Fruit fly (Drosophila melanogaster) whole organism, wandering third instar larva: Measurements from ENCODE around the gene CG14985.

ENCODE experiments used
- CG9705 ChIP-seq: fragments of 200-800 bp; sonication (Bioruptor generic); optimal IDR thresholded peaks from 2 replicates; lab custom pipeline; 2018; ENCODE audit warnings: missing biosample characterization, mild to moderate bottlenecking, missing genetic modification characterization
- CrebA ChIP-seq: fragments of 200-800 bp; sonication (Bioruptor generic); optimal IDR thresholded peaks from 2 replicates; lab custom pipeline; 2016; ENCODE audit warnings: missing biosample characterization, mild to moderate bottlenecking, missing genetic modification characterization, borderline replicate concordance
- br ChIP-seq: fragments of 200-800 bp; sonication (Bioruptor generic); optimal IDR thresholded peaks from 2 replicates; lab custom pipeline; 2016; ENCODE audit warnings: missing biosample characterization, missing genetic modification characterization
- dl ChIP-seq, 2 experiments: fragments of 175-275, 200-275 bp in 1 of 2; fragments of 200-275 bp in 1 of 2; sonication (Bioruptor generic); optimal IDR thresholded peaks; lab custom pipeline; 2018; ENCODE audit warnings: mild to moderate bottlenecking in 2 of 2, missing biosample characterization in 2 of 2, missing genetic modification characterization in 2 of 2, moderate library complexity in 2 of 2; ENCODE audit not compliant: partially characterized antibody in 2 of 2, insufficient read depth in 1 of 2
- ey ChIP-seq: fragments of 200-800 bp; sonication (Bioruptor generic); optimal IDR thresholded peaks from 2 replicates; lab custom pipeline; 2016; ENCODE audit warnings: missing biosample characterization, missing genetic modification characterization
- fru ChIP-seq: fragments of 200-800 bp; sonication (Bioruptor generic); optimal IDR thresholded peaks from 3 replicates; lab custom pipeline; 2016; ENCODE audit warnings: missing biosample characterization, mild to moderate bottlenecking, missing genetic modification characterization
- h ChIP-seq: fragments of 200-800 bp; sonication (Bioruptor generic); optimal IDR thresholded peaks from 3 replicates; lab custom pipeline; 2016; ENCODE audit warnings: missing biosample characterization, mild to moderate bottlenecking, missing genetic modification characterization
- lola ChIP-seq: fragments of >200 bp; optimal IDR thresholded peaks from 2 replicates; lab custom pipeline; 2017; ENCODE audit warnings: missing biosample characterization, missing genetic modification characterization
- pan ChIP-seq: fragments of >200 bp; optimal IDR thresholded peaks from 2 replicates; lab custom pipeline; 2017
- psq ChIP-seq: fragments of 200-800 bp; sonication (Bioruptor generic); optimal IDR thresholded peaks from 3 replicates; lab custom pipeline; 2017; ENCODE audit warnings: missing biosample characterization, mild to moderate bottlenecking, missing genetic modification characterization, moderate library complexity
- sv ChIP-seq: fragments of 200-800 bp; sonication (Bioruptor generic); optimal IDR thresholded peaks from 3 replicates; lab custom pipeline; 2016; ENCODE audit warnings: missing biosample characterization, missing genetic modification characterization
- tai ChIP-seq: sonication (Bioruptor generic); optimal IDR thresholded peaks from 2 replicates; lab custom pipeline; 2016; ENCODE audit warnings: missing biosample characterization, missing genetic modification characterization

dm6 chr3L:4010122-4010521, 6.8 kb downstream of the CG14985 start:
- no peak for TF ChIP-seq fru (GFP tag; lab: Kevin White, UChicago)
- no peak for TF ChIP-seq pan (lab: Kevin White, UChicago)
- TF ChIP-seq h (GFP tag; lab: Kevin White, UChicago), result no peak
- no peak for TF ChIP-seq CrebA (GFP tag; lab: Kevin White, UChicago)
- no peak for TF ChIP-seq tai (GFP tag; lab: Kevin White, UChicago)
- TF ChIP-seq ey (GFP tag; lab: Kevin White, UChicago), result no peak
- TF ChIP-seq lola (GFP tag; lab: Kevin White, UChicago), result no peak
- TF ChIP-seq CG9705 (GFP tag; lab: Kevin White, UChicago), result no peak
- no peak for TF ChIP-seq psq (GFP tag; lab: Kevin White, UChicago)
- no peak for TF ChIP-seq dl (GFP tag; optimal IDR thresholded peaks at IDR 0.05; lab: Kevin White, UChicago; ENCODE audit: insufficient read depth in 1 of 2, partially characterized antibody in 2 of 2)
- TF ChIP-seq br (GFP tag; lab: Kevin White, UChicago), result no peak
- no peak for TF ChIP-seq sv (GFP tag; lab: Kevin White, UChicago)
